Worm (Caenorhabditis elegans) whole organism, early embryonic: Measurements from ENCODE around the gene srd-39.

Experiments used
- B0310.2 ChIP-seq: sonication (generic microtip); optimal IDR thresholded peaks from 2 replicates; lab custom pipeline; 2016; ENCODE audit warnings: mild to moderate bottlenecking, missing genetic modification characterization, missing compliant biosample characterization
- ama-1 ChIP-seq: fragments of 150-350 bp; optimal IDR thresholded peaks from 2 replicates; lab custom pipeline; 2014
- scrt-1 ChIP-seq: fragments of 200-800 bp; sonication (Bioruptor generic); IDR thresholded peaks from 2 replicates; pipeline ENCODE4 v1.3.6; 2022; ENCODE audit warnings: missing genetic modification characterization, missing compliant biosample characterization
- sea-1 ChIP-seq: fragments of 200-800 bp; sonication (Bioruptor generic); conservative IDR thresholded peaks from 2 replicates; pipeline ENCODE4 v1.3.6; 2022; ENCODE audit warnings: missing genetic modification characterization, missing compliant biosample characterization
- tbx-11 ChIP-seq: fragments of 200-800 bp; sonication (Bioruptor generic); IDR thresholded peaks from 2 replicates; pipeline ENCODE4 v1.3.6; 2022; ENCODE audit warnings: missing genetic modification characterization, missing compliant biosample characterization

- TF ChIP-seq scrt-1 (no peak), ama-1 (no peak), tbx-11 (GFP tag; lab: Robert Waterston, UW) (no peak), B0310.2 (tag; lab: Kevin White, UChicago) (no peak), sea-1 (GFP tag; lab: Robert Waterston, UW) (no peak)
Observed at ce11 chrX:13308745-13309144, 8.3 kb upstream of the srd-39 start, which contains the start of gene srxa-8.
